Worm (Caenorhabditis elegans): Measurements from ENCODE around the gene Y73C8C.8.

ce11 chrV:3127670-3128069 lies 14.0 kb upstream of the Y73C8C.8 start, which contains the start of gene Y73C8C.10:
- TF ChIP-seq sea-2 (GFP tag; IDR thresholded peaks at IDR 0.05): no peak
- TF ChIP-seq nhr-27 (tag; optimal IDR thresholded peaks at IDR 0.05): no peak
- no peak for TF ChIP-seq K11D2.4 (GFP tag; IDR thresholded peaks at IDR 0.05)
- no peak for TF ChIP-seq unc-62 (GFP tag; optimal IDR thresholded peaks at IDR 0.05)
- TF ChIP-seq bed-2 (GFP tag; IDR thresholded peaks at IDR 0.05): no peak
- no peak for TF ChIP-seq snpc-4 (GFP tag; optimal IDR thresholded peaks at IDR 0.05)
- TF ChIP-seq snpc-4 (tag; optimal IDR thresholded peaks at IDR 0.05): no peak
- TF ChIP-seq F52B5.7 (tag; optimal IDR thresholded peaks at IDR 0.05): no peak

Data from whole organism, young adult.